Worm (Caenorhabditis elegans) whole organism, L4/young adult: ENCODE data around the gene clec-76.
"Not testable (repeated sequence)": the region's sequence is repeated elsewhere in the genome, so short reads cannot be mapped to it uniquely, and the experiment has no call there.

Experiments used
- W03F9.2 ChIP-seq: fragments of 150-350 bp; optimal IDR thresholded peaks from 2 replicates; lab custom pipeline; 2014; ENCODE audit warnings: missing biosample characterization, missing genetic modification characterization
- dao-5 ChIP-seq: sonication (generic microtip); optimal IDR thresholded peaks from 2 replicates; lab custom pipeline; 2016; ENCODE audit warnings: missing genotype, missing genetic modification characterization, moderate library complexity, missing compliant biosample characterization
- him-1 ChIP-seq: sonication (generic microtip); optimal IDR thresholded peaks from 2 replicates; lab custom pipeline; 2016; ENCODE audit warnings: missing genotype, missing genetic modification reagents, missing genetic modification characterization, missing compliant biosample characterization

clec-76 gene

DNA sequence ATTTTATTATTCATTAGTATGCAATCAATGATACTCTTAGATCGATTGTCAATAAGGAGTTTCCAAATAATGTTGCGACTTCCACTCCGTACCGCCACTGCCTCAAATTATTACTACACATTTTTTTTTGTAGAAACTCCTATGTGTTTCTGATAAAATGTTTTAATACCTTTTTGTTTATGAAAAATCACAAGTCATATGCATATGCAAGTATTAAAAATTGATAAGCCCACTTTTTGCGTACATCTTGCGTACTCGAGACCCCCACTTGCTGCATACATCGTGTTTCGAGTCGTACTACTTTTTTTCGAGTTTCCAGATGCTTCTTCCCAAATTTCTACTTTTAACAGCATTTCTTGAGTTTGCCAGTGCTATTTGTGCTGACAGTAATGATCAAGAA, at the start of gene clec-76:
clec-76 (plus strand) TSS at position 234 of the 400 bp plus-strand sequence.
- TF ChIP-seq W03F9.2 (tag; lab: Kevin White, UChicago) (no peak), him-1 (tag; lab: Kevin White, UChicago) (no peak), dao-5 (tag; lab: Kevin White, UChicago) (no peak)

- TF ChIP-seq him-1 (tag; lab: Kevin White, UChicago) (no peak), dao-5 (tag; lab: Kevin White, UChicago) (no peak), W03F9.2 (tag; lab: Kevin White, UChicago) (no peak)
Observed at ce11 chrIV:3915296-3915695, 49.8 kb upstream of the clec-76 start, which contains the start of gene srz-20. srz-20 (plus strand) TSS chrIV:3915596.

DNA sequence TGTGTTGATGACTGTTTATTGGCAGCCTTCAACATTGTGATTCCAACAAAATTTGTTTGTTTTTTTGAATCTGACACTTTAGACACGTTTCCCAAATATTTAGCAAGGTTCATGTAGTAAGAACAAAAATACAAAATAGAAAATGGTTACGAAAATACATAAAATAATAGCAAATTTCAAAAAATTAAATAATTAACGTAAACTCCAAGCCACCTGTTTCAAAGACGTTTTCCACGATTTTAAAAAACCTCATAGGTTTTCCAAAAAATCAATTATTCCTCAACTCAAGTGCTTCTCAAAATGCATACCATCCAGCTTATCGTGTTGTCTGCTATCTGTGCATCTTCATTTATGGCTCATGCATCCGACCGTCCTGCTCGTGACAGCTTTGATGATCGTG, 47.6 kb upstream of the clec-76 start, which contains the start of gene F56D6.14:
F56D6.14 (plus strand) TSS at position 301 of the 400 bp plus-strand sequence.
- no peak for TF ChIP-seq him-1 (tag; lab: Kevin White, UChicago)
- TF ChIP-seq W03F9.2 (tag; lab: Kevin White, UChicago) = no peak
- TF ChIP-seq dao-5 (tag; lab: Kevin White, UChicago) = no peak

DNA sequence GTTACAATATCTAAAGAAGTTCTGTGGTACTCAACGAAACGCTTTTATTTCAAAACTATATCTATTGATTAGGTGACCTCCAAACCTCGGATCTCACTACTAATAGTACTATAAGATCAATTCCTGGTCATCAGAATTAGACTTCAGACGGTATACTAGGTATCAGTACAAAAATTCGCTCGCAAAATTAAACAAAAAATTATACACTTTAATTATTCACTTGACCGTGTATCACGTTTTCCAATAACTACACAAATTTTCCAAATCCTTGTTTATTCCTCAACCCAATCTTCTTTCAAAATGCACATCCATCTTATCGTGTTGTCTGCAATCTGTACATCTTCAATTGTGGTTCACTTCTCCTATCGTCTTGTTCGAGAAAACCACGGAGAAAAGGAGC, 46.9 kb upstream of the clec-76 start, which contains the start of gene F56D6.23:
F56D6.23 (plus strand) TSS at position 301 of the 400 bp plus-strand sequence.
- no peak for TF ChIP-seq W03F9.2 (tag; lab: Kevin White, UChicago)
- no peak for TF ChIP-seq dao-5 (tag; lab: Kevin White, UChicago)
- TF ChIP-seq him-1 (tag; lab: Kevin White, UChicago) = no peak

DNA sequence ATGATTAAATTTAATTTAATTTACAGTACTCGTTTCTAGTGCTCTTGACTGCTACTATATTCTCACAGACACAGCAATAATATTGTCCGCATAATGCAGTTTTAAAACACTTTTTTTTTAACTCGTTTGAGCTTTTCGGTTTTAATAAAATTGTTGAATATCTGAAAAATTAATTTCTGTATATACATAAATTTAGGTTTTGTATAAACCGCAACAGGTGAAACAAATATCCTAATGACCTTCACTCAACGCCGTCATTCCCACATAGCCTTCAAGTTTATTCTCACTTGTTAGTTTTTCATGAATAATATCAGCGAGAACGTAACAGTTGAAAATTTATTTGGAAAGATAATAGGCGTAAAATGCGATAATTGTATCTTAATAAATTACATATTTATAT, 45.5 kb upstream of the clec-76 start, which contains the start of gene srz-19:
srz-19 (plus strand) TSS at position 301 of the 400 bp plus-strand sequence.
- no peak for TF ChIP-seq W03F9.2 (tag; lab: Kevin White, UChicago)
- TF ChIP-seq him-1 (tag; lab: Kevin White, UChicago) = no peak
- TF ChIP-seq dao-5 (tag; lab: Kevin White, UChicago) = no peak

DNA sequence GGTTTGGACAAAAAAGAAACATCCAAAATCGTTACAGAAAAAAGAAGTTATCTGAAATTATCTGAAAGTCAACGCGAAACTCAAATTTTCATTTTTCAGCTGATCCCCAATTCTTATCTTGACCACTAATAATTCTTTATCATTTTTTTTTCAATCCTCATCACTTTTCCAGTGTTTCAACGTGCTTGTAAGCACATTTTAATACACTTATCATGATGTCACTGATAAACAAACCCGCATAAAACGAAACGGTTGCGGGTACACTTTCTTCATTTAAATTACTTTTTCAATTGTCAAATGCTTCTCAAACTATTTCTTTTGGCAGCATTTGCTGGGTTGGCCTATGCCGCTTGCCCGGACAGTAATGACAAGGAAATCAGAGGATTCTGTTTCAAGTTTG, 43.1 kb upstream of the clec-76 start, which contains the start of gene clec-67:
clec-67 (plus strand) TSS at position 268 of the 400 bp plus-strand sequence.
- TF ChIP-seq him-1 (tag; lab: Kevin White, UChicago) = no peak
- no peak for TF ChIP-seq W03F9.2 (tag; lab: Kevin White, UChicago)
- TF ChIP-seq dao-5 (tag; lab: Kevin White, UChicago) = no peak

ce11 chrIV:3926117-3926516, 38.9 kb upstream of the clec-76 start, which contains the start of gene clec-68:
clec-68 (plus strand) TSS chrIV:3926417.
- TF ChIP-seq W03F9.2 (tag; lab: Kevin White, UChicago) = no peak
- no peak for TF ChIP-seq dao-5 (tag; lab: Kevin White, UChicago)

DNA sequence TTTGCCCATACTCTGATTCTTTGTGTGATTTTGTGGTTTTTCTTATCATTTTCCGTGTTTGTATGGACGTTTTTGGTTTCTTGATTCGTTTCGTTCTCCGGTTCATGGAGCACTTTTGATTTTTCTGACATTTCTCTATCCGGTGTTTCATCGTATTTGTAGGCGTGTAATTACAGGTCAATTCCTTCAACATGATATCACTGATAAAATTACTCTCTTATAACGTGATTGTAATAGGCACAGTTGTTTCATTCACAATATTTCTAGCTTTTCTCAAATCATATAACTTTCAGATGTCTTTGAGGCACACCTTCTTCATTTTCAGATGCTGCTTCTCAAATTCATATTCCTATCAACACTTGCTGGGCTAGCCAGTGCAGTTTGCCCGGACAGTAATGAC, 32.6 kb upstream of the clec-76 start, which contains the start of gene clec-70:
clec-70 (plus strand) TSS at position 301 of the 400 bp plus-strand sequence.
- not testable (repeated sequence) for TF ChIP-seq W03F9.2, dao-5, him-1 (tag; lab: Kevin White, UChicago)

- TF ChIP-seq dao-5 (tag; lab: Kevin White, UChicago) (no peak), W03F9.2 (tag; lab: Kevin White, UChicago) (no peak), him-1 (tag; lab: Kevin White, UChicago) (no peak)
Observed at ce11 chrIV:3937097-3937496, 27.9 kb upstream of the clec-76 start, which contains the start of gene clec-71. clec-71 (plus strand) TSS chrIV:3937458.

DNA sequence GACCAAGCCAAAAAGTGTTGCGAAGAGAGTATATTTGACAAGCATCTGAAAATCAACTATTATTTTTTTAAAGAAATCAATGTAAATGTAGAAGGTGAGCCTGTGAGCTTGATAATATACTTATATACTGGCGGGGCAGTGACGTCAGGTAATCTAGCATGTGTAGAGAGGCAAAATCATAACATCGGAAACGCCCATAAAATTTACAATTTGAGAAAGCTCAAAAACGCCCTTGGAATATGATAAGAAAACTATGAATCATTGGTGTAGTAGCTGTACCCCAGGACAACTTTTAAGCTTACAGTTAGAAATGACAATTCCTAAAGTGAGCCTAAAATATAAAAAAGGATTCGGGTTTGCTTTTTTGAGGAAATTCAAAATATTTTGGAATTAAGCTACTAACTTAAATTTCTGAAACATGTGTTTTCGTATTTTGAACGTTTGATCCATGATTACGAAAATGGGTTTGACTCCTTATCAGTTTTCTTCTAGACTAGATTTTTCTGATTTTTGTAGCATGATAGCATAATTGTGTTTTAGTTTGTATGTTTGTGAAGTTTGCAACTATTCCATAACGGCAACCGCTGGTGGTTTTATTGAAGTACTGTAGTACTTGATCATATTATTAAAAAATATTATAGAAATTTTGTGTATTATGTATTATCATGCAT, 23.3 kb upstream of the clec-76 start, which contains the start of gene clec-174:
clec-174 (minus strand) TSS at position 51 of the 671 bp plus-strand sequence.
- TF ChIP-seq dao-5 (tag; lab: Kevin White, UChicago) (no peak), him-1 (tag; lab: Kevin White, UChicago) (no peak), W03F9.2 (tag; lab: Kevin White, UChicago) (no peak)

ce11 chrIV:3943003-3943402, 22.0 kb upstream of the clec-76 start, which contains the start of gene Y46C8AL.11:
Y46C8AL.11 (plus strand) TSS chrIV:3943303.
- TF ChIP-seq W03F9.2 (tag; lab: Kevin White, UChicago) = no peak
- no peak for TF ChIP-seq him-1 (tag; lab: Kevin White, UChicago)
- TF ChIP-seq dao-5 (tag; lab: Kevin White, UChicago) = no peak

DNA sequence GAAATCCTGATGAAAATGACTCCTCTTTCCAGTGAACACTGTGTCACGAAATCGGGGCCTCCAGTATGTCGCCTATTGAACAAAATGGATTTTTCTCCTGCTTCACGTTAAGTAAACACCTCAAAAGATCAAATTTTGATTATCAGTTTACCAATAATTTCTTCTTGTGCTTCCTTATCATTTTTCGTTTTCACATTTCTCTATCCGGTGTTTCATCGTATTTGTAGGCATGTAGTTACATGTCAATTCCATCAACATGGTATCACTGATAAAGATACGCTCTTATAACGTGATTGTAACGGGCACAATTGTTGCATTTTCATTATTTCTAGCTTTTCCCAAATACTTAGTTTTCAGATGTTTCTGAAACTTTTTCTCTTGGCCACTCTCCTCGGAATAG, 20.6 kb upstream of the clec-76 start, which contains the start of gene clec-72:
clec-72 (plus strand) TSS at position 358 of the 400 bp plus-strand sequence.
- TF ChIP-seq W03F9.2 (tag; lab: Kevin White, UChicago) (no peak), him-1 (tag; lab: Kevin White, UChicago) (no peak)

DNA sequence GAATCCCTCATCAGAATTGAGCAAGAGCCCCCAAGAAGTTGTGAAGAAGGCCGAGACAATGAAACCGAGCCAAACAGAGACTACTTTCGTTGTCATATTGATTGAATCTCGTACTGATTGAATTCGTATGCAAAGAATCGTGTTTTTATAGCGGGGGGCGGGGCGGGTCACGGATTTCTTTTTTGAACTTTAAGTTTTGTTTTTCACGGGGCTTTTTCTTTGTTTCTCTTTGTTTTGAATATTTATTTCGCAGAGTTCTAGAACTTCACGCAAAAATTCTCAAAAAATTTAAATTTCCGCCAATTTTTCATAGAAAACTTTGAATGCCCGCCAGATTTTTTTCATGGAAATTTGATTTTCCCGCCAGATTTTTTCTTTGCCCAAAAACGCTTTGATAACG, 9.0 kb upstream of the clec-76 start, which contains the start of gene clec-73:
clec-73 (minus strand) TSS at position 101 of the 400 bp plus-strand sequence.
- TF ChIP-seq him-1 (tag; lab: Kevin White, UChicago) = no peak
- no peak for TF ChIP-seq dao-5 (tag; lab: Kevin White, UChicago)
- no peak for TF ChIP-seq W03F9.2 (tag; lab: Kevin White, UChicago)
